Fruit fly (Drosophila melanogaster): ENCODE data around the gene Mst87F.
A peak's percentile ranks its signal among the peaks of the same experiment; 100 is the strongest.

Gene Mst87F

dm6 chr3R:13877125-13877524 is 49.3 kb upstream of the Mst87F start (continued):
- no peak for TF ChIP-seq CG15011 (GFP tag; optimal IDR thresholded peaks at IDR 0.05)
- peak; percentile 28 for TF ChIP-seq HmgD (GFP tag; optimal IDR thresholded peaks at IDR 0.05)
- TF ChIP-seq Pdp1 (GFP tag; optimal IDR thresholded peaks at IDR 0.05): no peak
- peak; percentile 54; the same call in 1 of the 2 replicates for TF ChIP-seq vvl (GFP tag; IDR thresholded peaks at IDR 0.05)
- TF ChIP-seq ap (GFP tag; IDR thresholded peaks at IDR 0.05): no peak
- TF ChIP-seq Dfd (GFP tag; optimal IDR thresholded peaks at IDR 0.05): no peak
- TF ChIP-seq ttk (GFP tag; IDR thresholded peaks at IDR 0.05): peak; percentile 42; the same call in 1 of the 2 replicates
- TF ChIP-seq da (GFP tag; optimal IDR thresholded peaks at IDR 0.05): no peak
- no peak for TF ChIP-seq Stat92E (GFP tag; optimal IDR thresholded peaks at IDR 0.05)
- TF ChIP-seq HLH4C (GFP tag; IDR thresholded peaks at IDR 0.05; ENCODE audit: partially characterized antibody): no peak; the same call in 2 of the 3 replicates
- peak; percentile 25; the same call in 1 of the 2 replicates for TF ChIP-seq Adf1 (GFP tag; IDR thresholded peaks at IDR 0.05)
- TF ChIP-seq scrt (GFP tag; optimal IDR thresholded peaks at IDR 0.05): no peak
- TF ChIP-seq CG10366 (GFP tag; IDR thresholded peaks at IDR 0.05): no peak
- no peak for TF ChIP-seq Antp (GFP tag; optimal IDR thresholded peaks at IDR 0.05)
- no peak for TF ChIP-seq CG14965 (GFP tag; optimal IDR thresholded peaks at IDR 0.05; ENCODE audit: borderline replicate concordance)
- no peak for TF ChIP-seq peb (GFP tag; IDR thresholded peaks at IDR 0.05)
- TF ChIP-seq Mrtf (GFP tag; IDR thresholded peaks at IDR 0.05): no peak
- TF ChIP-seq bbx (GFP tag; IDR thresholded peaks at IDR 0.05; ENCODE audit: partially characterized antibody): peak; percentile 65
- TF ChIP-seq psq (GFP tag; optimal IDR thresholded peaks at IDR 0.05): no peak
- TF ChIP-seq Usf (GFP tag; optimal IDR thresholded peaks at IDR 0.05): no peak
- TF ChIP-seq wor (GFP tag; IDR thresholded peaks at IDR 0.05): no peak
- no peak for TF ChIP-seq sisA (GFP tag; IDR thresholded peaks at IDR 0.05)
- no peak for TF ChIP-seq CG3847 (GFP tag; IDR thresholded peaks at IDR 0.05)
- no peak for TF ChIP-seq tio (GFP tag; optimal IDR thresholded peaks at IDR 0.05)
- no peak for TF ChIP-seq ro (GFP tag; IDR thresholded peaks at IDR 0.05)
- no peak for TF ChIP-seq Dek (tag; optimal IDR thresholded peaks at IDR 0.05)
- TF ChIP-seq lola (GFP tag; optimal IDR thresholded peaks at IDR 0.05): no peak
- TF ChIP-seq Awh (GFP tag; IDR thresholded peaks at IDR 0.05): 0 out of 2 replicates have a peak, but pooled peaks have one; percentile 16
- TF ChIP-seq tap (tag; optimal IDR thresholded peaks at IDR 0.05): no peak
- peak; percentile 80 for TF ChIP-seq oc (tag; optimal IDR thresholded peaks at IDR 0.05)
- TF ChIP-seq ranshi (GFP tag; IDR thresholded peaks at IDR 0.05): no peak
- TF ChIP-seq maf-S (GFP tag; optimal IDR thresholded peaks at IDR 0.05): no peak
- peak; percentile 82 for TF ChIP-seq Jarid2 (GFP tag; optimal IDR thresholded peaks at IDR 0.05)
- peak; percentile 43; the same call in 1 of the 3 replicates for TF ChIP-seq otp (GFP tag; IDR thresholded peaks at IDR 0.05)
- no peak for TF ChIP-seq CG13775 (GFP tag; optimal IDR thresholded peaks at IDR 0.05)
- TF ChIP-seq chn (GFP tag; optimal IDR thresholded peaks at IDR 0.05): no peak
- no peak for TF ChIP-seq CG6854 (GFP tag; optimal IDR thresholded peaks at IDR 0.05)
- no peak for TF ChIP-seq Spps (tag; optimal IDR thresholded peaks at IDR 0.05)
- TF ChIP-seq croc (GFP tag; conservative IDR thresholded peaks at IDR 0.05): no peak
- TF ChIP-seq Dp (GFP tag; optimal IDR thresholded peaks at IDR 0.05): no peak
- TF ChIP-seq Blimp-1 (GFP tag; optimal IDR thresholded peaks at IDR 0.05): no peak
- TF ChIP-seq PHDP (tag; optimal IDR thresholded peaks at IDR 0.05): no peak
- TF ChIP-seq nau (GFP tag; optimal IDR thresholded peaks at IDR 0.05): no peak
- TF ChIP-seq GATAe (GFP tag; conservative IDR thresholded peaks at IDR 0.05): no peak
- no peak for TF ChIP-seq CG43689 (GFP tag; IDR thresholded peaks at IDR 0.05)
